Worm (Caenorhabditis elegans) whole organism, L3 larva: ENCODE data around the gene srsx-31.

Source experiments
- nhr-23 ChIP-seq: fragments of 150-350 bp; optimal IDR thresholded peaks from 2 replicates; lab custom pipeline; 2014; ENCODE audit warnings: missing biosample characterization, missing genetic modification reagents, missing genetic modification characterization
- nhr-28 ChIP-seq: fragments of 150-350 bp; optimal IDR thresholded peaks from 2 replicates; lab custom pipeline; 2014; ENCODE audit warnings: missing biosample characterization, missing genetic modification characterization
- pqm-1 ChIP-seq: fragments of 150-350 bp; optimal IDR thresholded peaks from 2 replicates; lab custom pipeline; 2017; ENCODE audit warnings: missing biosample characterization, missing genetic modification characterization, inconsistent platforms
- unc-62 ChIP-seq: fragments of 150-350 bp; sonication (generic microtip); optimal IDR thresholded peaks from 4 replicates; lab custom pipeline; 2014; ENCODE audit warnings: missing biosample characterization, missing genetic modification reagents, missing genetic modification characterization
- zag-1 ChIP-seq: fragments of 150-350 bp; optimal IDR thresholded peaks from 2 replicates; lab custom pipeline; 2014; ENCODE audit warnings: missing biosample characterization, missing genetic modification characterization

ce11 chrV:11251798-11252197 is 3.1 kb downstream of the srsx-31 start:
- TF ChIP-seq unc-62 (GFP tag; lab: Kevin White, UChicago) (no peak), pqm-1 (tag; lab: Kevin White, UChicago) (no peak), zag-1 (tag; lab: Kevin White, UChicago) (no peak), nhr-23 (tag; lab: Kevin White, UChicago) (no peak), nhr-28 (tag; lab: Kevin White, UChicago) (no peak)
